Worm (Caenorhabditis elegans) whole organism, late embryonic: ENCODE results near the gene F40F11.3.

Experiments used
- fkh-10 ChIP-seq: fragments of 150-350 bp; optimal IDR thresholded peaks from 2 replicates; lab custom pipeline; 2014; ENCODE audit warnings: missing biosample characterization, missing genetic modification reagents, missing genetic modification characterization
- nhr-11 ChIP-seq: fragments of 150-350 bp; optimal IDR thresholded peaks from 2 replicates; lab custom pipeline; 2014; ENCODE audit warnings: missing biosample characterization, missing genetic modification characterization
- sox-4 ChIP-seq: sonication (generic microtip); optimal IDR thresholded peaks from 2 replicates; lab custom pipeline; 2017; ENCODE audit warnings: mild to moderate bottlenecking, missing genetic modification characterization, inconsistent platforms, missing compliant biosample characterization
- unc-55 ChIP-seq: sonication (generic microtip); optimal IDR thresholded peaks from 2 replicates; lab custom pipeline; 2017; ENCODE audit warnings: missing biosample characterization, missing genetic modification reagents, missing genetic modification characterization

ce11 chrIV:11570200-11570599 lies 23.6 kb downstream of the F40F11.3 start, which contains the start of gene srgp-1:
- TF ChIP-seq sox-4 (tag; lab: Kevin White, UChicago) (no peak), nhr-11 (no peak), fkh-10 (GFP tag; lab: Kevin White, UChicago) (no peak), unc-55 (GFP tag; lab: Kevin White, UChicago) (no peak)
